Fruit fly (Drosophila melanogaster): Measurements from ENCODE around the gene CG12093.

CG12093 gene

dm6 chr3L:2734363-2735160 is 39.2 kb downstream of the CG12093 start (continued):
- peak; percentile 15 for TF ChIP-seq CG4318 (GFP tag; optimal IDR thresholded peaks at IDR 0.05)
- no peak for TF ChIP-seq vri (GFP tag; optimal IDR thresholded peaks at IDR 0.05)
- TF ChIP-seq Hr39 (GFP tag; optimal IDR thresholded peaks at IDR 0.05) = peak; percentile 13
- no peak for TF ChIP-seq CG6854 (GFP tag; optimal IDR thresholded peaks at IDR 0.05)
- no peak for TF ChIP-seq spab (GFP tag; optimal IDR thresholded peaks at IDR 0.05)
- TF ChIP-seq CG6276 (GFP tag; optimal IDR thresholded peaks at IDR 0.05) = peak; percentile 17
- TF ChIP-seq CG16779 (tag; optimal IDR thresholded peaks at IDR 0.05) = no peak
- peak; percentile 56 for TF ChIP-seq Hr4 (GFP tag; optimal IDR thresholded peaks at IDR 0.05)
- TF ChIP-seq salr (GFP tag; optimal IDR thresholded peaks at IDR 0.05) = no peak
- no peak for TF ChIP-seq CG10631 (GFP tag; optimal IDR thresholded peaks at IDR 0.05)
- TF ChIP-seq net (GFP tag; optimal IDR thresholded peaks at IDR 0.05) = no peak
- no peak for TF ChIP-seq cyc (GFP tag; optimal IDR thresholded peaks at IDR 0.05)
- peak; percentile 75 for TF ChIP-seq fkh (GFP tag; optimal IDR thresholded peaks at IDR 0.05)
- no peak for TF ChIP-seq CG11294 (GFP tag; IDR thresholded peaks at IDR 0.05)
- TF ChIP-seq achi (GFP tag; optimal IDR thresholded peaks at IDR 0.05) = peak; percentile 35
- peak; percentile 66 for TF ChIP-seq CG32006 (GFP tag; optimal IDR thresholded peaks at IDR 0.05)
- TF ChIP-seq Eip78C (GFP tag) = peak; percentile 33
- TF ChIP-seq CG6163 (GFP tag; IDR thresholded peaks at IDR 0.05) = no peak

- no peak for TF ChIP-seq fkh (GFP tag; optimal IDR thresholded peaks at IDR 0.05)
- no peak for TF ChIP-seq CG6808 (GFP tag; optimal IDR thresholded peaks at IDR 0.05)
- TF ChIP-seq CG34406 (GFP tag; optimal IDR thresholded peaks at IDR 0.05) = no peak
- TF ChIP-seq CG8319 (GFP tag; optimal IDR thresholded peaks at IDR 0.05) = peak; percentile 2
- TF ChIP-seq Eip93F (GFP tag; optimal IDR thresholded peaks at IDR 0.05) = no peak
- no peak for TF ChIP-seq CG11902 (GFP tag; optimal IDR thresholded peaks at IDR 0.05)
- peak; percentile 41 for TF ChIP-seq CG10631 (GFP tag; optimal IDR thresholded peaks at IDR 0.05)
- TF ChIP-seq Hr39 (GFP tag; optimal IDR thresholded peaks at IDR 0.05) = peak; percentile 62
- TF ChIP-seq CG32006 (GFP tag; optimal IDR thresholded peaks at IDR 0.05) = peak; percentile 71
- TF ChIP-seq CG3919 (GFP tag; optimal IDR thresholded peaks at IDR 0.05) = peak; percentile 54
- no peak for TF ChIP-seq Blimp-1 (GFP tag; optimal IDR thresholded peaks at IDR 0.05)
- TF ChIP-seq salr (GFP tag; optimal IDR thresholded peaks at IDR 0.05) = peak in 1 of 2 experiments; percentile 7
- TF ChIP-seq spab (GFP tag; optimal IDR thresholded peaks at IDR 0.05) = no peak
- no peak for TF ChIP-seq dsx (GFP tag; optimal IDR thresholded peaks at IDR 0.05; ENCODE audit: poor library complexity, severe bottlenecking)
- TF ChIP-seq CG8119 (GFP tag; IDR thresholded peaks at IDR 0.05) = peak; percentile 64
- peak; percentile 10 for TF ChIP-seq Ets21C (GFP tag; optimal IDR thresholded peaks at IDR 0.05)
- peak; percentile 23 for TF ChIP-seq Sox14 (GFP tag; optimal IDR thresholded peaks at IDR 0.05)
- no peak for TF ChIP-seq CG6792 (GFP tag; optimal IDR thresholded peaks at IDR 0.05)
- no peak for TF ChIP-seq CG16779 (tag; optimal IDR thresholded peaks at IDR 0.05)
- peak; percentile 61 for TF ChIP-seq OdsH (GFP tag; optimal IDR thresholded peaks at IDR 0.05)
- TF ChIP-seq Sox15 (GFP tag; optimal IDR thresholded peaks at IDR 0.05) = no peak
- TF ChIP-seq CG9139 (GFP tag; optimal IDR thresholded peaks at IDR 0.05) = no peak
- peak; percentile 83 for TF ChIP-seq CG6163 (GFP tag; IDR thresholded peaks at IDR 0.05)
- TF ChIP-seq Eip75B (GFP tag; optimal IDR thresholded peaks at IDR 0.05) = peak; percentile 20
- TF ChIP-seq CG10669 (GFP tag; optimal IDR thresholded peaks at IDR 0.05) = peak; percentile 9
- peak; percentile 59 for TF ChIP-seq CG4318 (GFP tag; optimal IDR thresholded peaks at IDR 0.05)
- TF ChIP-seq Met (GFP tag; optimal IDR thresholded peaks at IDR 0.05) = peak; percentile 33
- no peak for TF ChIP-seq fd85E (GFP tag; optimal IDR thresholded peaks at IDR 0.05)
- TF ChIP-seq dac (GFP tag; optimal IDR thresholded peaks at IDR 0.05) = no peak
- peak; percentile 36 for TF ChIP-seq achi (GFP tag; optimal IDR thresholded peaks at IDR 0.05)
- no peak for TF ChIP-seq vri (GFP tag; optimal IDR thresholded peaks at IDR 0.05)
- no peak for TF ChIP-seq ss (GFP tag; optimal IDR thresholded peaks at IDR 0.05)
- TF ChIP-seq Eip78C (GFP tag) = peak; percentile 72
- TF ChIP-seq Smox (GFP tag; optimal IDR thresholded peaks at IDR 0.05) = peak; percentile 2
- TF ChIP-seq Hr38 (GFP tag; optimal IDR thresholded peaks at IDR 0.05) = no peak
- peak; percentile 49 for TF ChIP-seq acj6 (GFP tag; optimal IDR thresholded peaks at IDR 0.05)
- TF ChIP-seq CG3032 (tag; optimal IDR thresholded peaks at IDR 0.05) = no peak
- TF ChIP-seq cyc (GFP tag; optimal IDR thresholded peaks at IDR 0.05) = no peak
- TF ChIP-seq topi (GFP tag; optimal IDR thresholded peaks at IDR 0.05) = peak; percentile 18
- peak; percentile 89 for TF ChIP-seq eg (GFP tag; IDR thresholded peaks at IDR 0.05)
- TF ChIP-seq CG7368 (GFP tag; optimal IDR thresholded peaks at IDR 0.05) = no peak
- no peak for TF ChIP-seq esn (GFP tag; optimal IDR thresholded peaks at IDR 0.05)
Observed at dm6 chr3L:2733208-2733607, 40.6 kb downstream of the CG12093 start.
